Fruit fly (Drosophila melanogaster) S2 (cell line): Measurements from ENCODE around the gene CG4768.

Experiments used
- CG8478 ChIP-seq: fragments of >200 bp; optimal IDR thresholded peaks from 2 replicates; lab custom pipeline; 2018
- CTCF ChIP-seq, 2 experiments: fragments of >200 bp; optimal IDR thresholded peaks; 2 replicates each; lab custom pipeline; 2018

CG4768 gene

dm6 chrX:16846575-16846974, 54.7 kb downstream of the CG4768 start:
- TF ChIP-seq CG8478 (no peak), CTCF (optimal IDR thresholded peaks at IDR 0.05; lab: Kevin White, UChicago) (peak; percentile 87 to 88)
